Worm (Caenorhabditis elegans) whole organism, late embryonic: ENCODE measurements around the gene marb-1.

Experiments used
- K02D7.2 ChIP-seq: sonication (generic microtip); optimal IDR thresholded peaks from 2 replicates; lab custom pipeline; 2017; ENCODE audit warnings: mild to moderate bottlenecking, missing genetic modification characterization, missing compliant biosample characterization
- K09A11.1 ChIP-seq: sonication (generic microtip); optimal IDR thresholded peaks from 2 replicates; lab custom pipeline; 2017; ENCODE audit warnings: antibody characterized with exemption, mild to moderate bottlenecking, missing genetic modification characterization, missing compliant biosample characterization; ENCODE audit not compliant: insufficient read depth
- T23F11.4 ChIP-seq: fragments of 200-800 bp; sonication (Bioruptor generic); optimal IDR thresholded peaks from 2 replicates; lab custom pipeline; 2018; ENCODE audit warnings: mild to moderate bottlenecking, missing genetic modification characterization, missing compliant biosample characterization
- Y22D7AL.16 ChIP-seq: sonication (generic microtip); optimal IDR thresholded peaks from 2 replicates; lab custom pipeline; 2016; ENCODE audit warnings: missing genetic modification characterization, missing compliant biosample characterization
- ahr-1 ChIP-seq: sonication (generic microtip); optimal IDR thresholded peaks from 2 replicates; lab custom pipeline; 2016; ENCODE audit warnings: missing genetic modification characterization, missing compliant biosample characterization
- ama-1 ChIP-seq: fragments of 150-350 bp; optimal IDR thresholded peaks from 2 replicates; lab custom pipeline; 2014
- ceh-18 ChIP-seq: sonication (generic microtip); optimal IDR thresholded peaks from 2 replicates; lab custom pipeline; 2016; ENCODE audit warnings: missing genetic modification characterization, missing compliant biosample characterization
- ceh-19 ChIP-seq: fragments of 200-800 bp; sonication (Bioruptor generic); optimal IDR thresholded peaks from 2 replicates; lab custom pipeline; 2018; ENCODE audit warnings: mild to moderate bottlenecking, missing genetic modification characterization, missing compliant biosample characterization
- ceh-30 ChIP-seq: fragments of 150-350 bp; optimal IDR thresholded peaks from 2 replicates; lab custom pipeline; 2014; ENCODE audit warnings: missing biosample characterization, missing genetic modification characterization
- ceh-6 ChIP-seq: fragments of 200-800 bp; sonication (Bioruptor generic); optimal IDR thresholded peaks from 2 replicates; lab custom pipeline; 2018; ENCODE audit warnings: mild to moderate bottlenecking, missing genetic modification characterization, missing compliant biosample characterization
- elt-4 ChIP-seq: sonication (generic microtip); optimal IDR thresholded peaks from 2 replicates; lab custom pipeline; 2016; ENCODE audit warnings: missing genetic modification characterization, missing compliant biosample characterization
- ets-4 ChIP-seq: sonication (generic microtip); optimal IDR thresholded peaks from 2 replicates; lab custom pipeline; 2016; ENCODE audit warnings: missing genetic modification characterization, missing compliant biosample characterization
- eyg-1 ChIP-seq: sonication (generic microtip); optimal IDR thresholded peaks from 2 replicates; lab custom pipeline; 2016; ENCODE audit warnings: missing genotype, missing genetic modification characterization, missing compliant biosample characterization
- fax-1 ChIP-seq: sonication (generic microtip); optimal IDR thresholded peaks from 2 replicates; lab custom pipeline; 2016; ENCODE audit warnings: missing genotype, missing genetic modification characterization, missing compliant biosample characterization
- hlh-15 ChIP-seq: sonication (generic microtip); optimal IDR thresholded peaks from 2 replicates; lab custom pipeline; 2016; ENCODE audit warnings: missing genetic modification characterization, missing compliant biosample characterization
- hlh-30 ChIP-seq: sonication (generic microtip); optimal IDR thresholded peaks from 2 replicates; lab custom pipeline; 2017; ENCODE audit warnings: antibody characterized with exemption, missing genetic modification characterization, missing compliant biosample characterization; ENCODE audit not compliant: insufficient read depth
- lim-6 ChIP-seq: sonication (generic microtip); optimal IDR thresholded peaks from 2 replicates; lab custom pipeline; 2016; ENCODE audit warnings: missing genetic modification characterization, missing compliant biosample characterization
- madf-2 ChIP-seq: sonication (generic microtip); optimal IDR thresholded peaks from 2 replicates; lab custom pipeline; 2017; ENCODE audit warnings: missing genetic modification characterization, missing compliant biosample characterization
- mec-3 ChIP-seq: sonication (generic microtip); optimal IDR thresholded peaks from 2 replicates; lab custom pipeline; 2016; ENCODE audit warnings: borderline replicate concordance, missing genetic modification characterization, missing compliant biosample characterization
- nfya-1 ChIP-seq: sonication (generic microtip); optimal IDR thresholded peaks from 2 replicates; lab custom pipeline; 2017; ENCODE audit warnings: missing genetic modification characterization, mild to moderate bottlenecking, missing compliant biosample characterization, antibody characterized with exemption, moderate library complexity
- nhr-232 ChIP-seq: sonication (generic microtip); optimal IDR thresholded peaks from 2 replicates; lab custom pipeline; 2016; ENCODE audit warnings: missing genetic modification characterization, missing compliant biosample characterization
- npax-4 ChIP-seq: sonication (generic microtip); optimal IDR thresholded peaks from 2 replicates; lab custom pipeline; 2016; ENCODE audit warnings: missing genetic modification characterization, missing compliant biosample characterization
- pag-3 ChIP-seq: sonication (generic microtip); optimal IDR thresholded peaks from 2 replicates; lab custom pipeline; 2016; ENCODE audit warnings: missing compliant biosample characterization, missing genetic modification characterization, borderline replicate concordance
- pat-9 ChIP-seq: fragments of 200-800 bp; sonication (Bioruptor generic); optimal IDR thresholded peaks from 2 replicates; lab custom pipeline; 2018; ENCODE audit warnings: mild to moderate bottlenecking, missing genetic modification characterization, moderate library complexity, missing compliant biosample characterization
- pha-2 ChIP-seq: sonication (generic microtip); optimal IDR thresholded peaks from 2 replicates; lab custom pipeline; 2017; ENCODE audit warnings: mild to moderate bottlenecking, missing genetic modification characterization, missing compliant biosample characterization
- pha-4 ChIP-seq: fragments of 150-350 bp; optimal IDR thresholded peaks from 2 replicates; lab custom pipeline; 2018; ENCODE audit warnings: missing biosample characterization, missing genetic modification reagents, missing genetic modification characterization
- pqm-1 ChIP-seq: sonication (generic microtip); optimal IDR thresholded peaks from 2 replicates; lab custom pipeline; 2016; ENCODE audit warnings: missing genetic modification characterization, missing compliant biosample characterization
- pros-1 ChIP-seq: fragments of 150-350 bp; optimal IDR thresholded peaks from 2 replicates; lab custom pipeline; 2014; ENCODE audit warnings: missing biosample characterization, missing genetic modification reagents, missing genetic modification characterization
- ref-2 ChIP-seq: sonication (generic microtip); optimal IDR thresholded peaks from 2 replicates; lab custom pipeline; 2016; ENCODE audit warnings: missing genetic modification characterization, missing compliant biosample characterization
- rnt-1 ChIP-seq: sonication (generic microtip); optimal IDR thresholded peaks from 2 replicates; lab custom pipeline; 2016; ENCODE audit warnings: missing genetic modification characterization, missing compliant biosample characterization
- sox-2 ChIP-seq: fragments of 200-800 bp; sonication (Bioruptor generic); IDR thresholded peaks from 2 replicates; pipeline ENCODE4 v1.3.6; 2022; ENCODE audit warnings: missing genetic modification reagents, missing genetic modification characterization, missing compliant biosample characterization
- sox-4 ChIP-seq: sonication (generic microtip); optimal IDR thresholded peaks from 2 replicates; lab custom pipeline; 2017; ENCODE audit warnings: mild to moderate bottlenecking, missing genetic modification characterization, inconsistent platforms, missing compliant biosample characterization
- tbx-7 ChIP-seq: sonication (generic microtip); optimal IDR thresholded peaks from 2 replicates; lab custom pipeline; 2016; ENCODE audit warnings: missing genotype, missing genetic modification characterization, missing compliant biosample characterization
- unc-3 ChIP-seq, 2 experiments: fragments of 200-800 bp in 1 of 2; sonication (Bioruptor generic) in 1 of 2; sonication (generic microtip) in 1 of 2; conservative IDR thresholded peaks in 1 of 2; optimal IDR thresholded peaks in 1 of 2; 2 replicates each; pipeline versions ENCODE4 v1.3.6 to Lab custom; 2016 to 2022; ENCODE audit warnings: missing compliant biosample characterization in 2 of 2, missing genetic modification characterization in 2 of 2, missing genetic modification reagents in 1 of 2
- unc-42 ChIP-seq: sonication (generic microtip); optimal IDR thresholded peaks from 2 replicates; lab custom pipeline; 2016; ENCODE audit warnings: missing genotype, missing genetic modification characterization, missing compliant biosample characterization
- zip-5 ChIP-seq: sonication (generic microtip); optimal IDR thresholded peaks from 2 replicates; lab custom pipeline; 2016; ENCODE audit warnings: missing genetic modification characterization, missing compliant biosample characterization

marb-1 gene

DNA sequence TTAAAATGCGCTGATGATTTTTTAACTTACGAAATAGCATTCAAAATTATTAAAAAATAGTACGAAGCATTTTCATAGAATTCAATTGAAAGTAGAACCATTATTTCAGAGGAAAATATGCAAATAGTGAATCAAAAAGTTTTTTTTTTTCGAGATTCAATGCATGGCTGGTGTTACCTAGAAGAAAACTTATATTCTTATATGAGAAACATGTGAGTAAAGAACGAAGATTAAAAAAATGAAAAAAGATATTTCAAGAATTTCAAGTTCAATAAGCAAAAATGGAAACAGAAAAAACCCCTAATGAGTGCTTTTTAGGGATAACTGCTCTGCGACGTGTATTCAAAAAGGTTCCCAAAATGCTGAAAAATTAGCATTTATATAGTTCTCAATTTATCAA, 27.2 kb upstream of the marb-1 start, which contains the start of gene sre-16:
TSS of gene sre-16 (minus strand) at position 101 of the 400 bp plus-strand sequence.
- no peak for TF ChIP-seq tbx-7
- TF ChIP-seq ceh-6 (GFP tag; lab: Kevin White, UChicago), result no peak
- TF ChIP-seq nhr-232 (tag; lab: Kevin White, UChicago), result no peak

ce11 chrIV:12229679-12230078, 20.9 kb upstream of the marb-1 start, which contains the start of gene sre-18:
TSS of gene sre-18 (minus strand) at chrIV:12229779.
- TF ChIP-seq ahr-1 (tag; lab: Kevin White, UChicago) (no peak), Y22D7AL.16 (tag; lab: Kevin White, UChicago) (no peak), T23F11.4 (GFP tag; lab: Kevin White, UChicago) (no peak), ref-2 (no peak), eyg-1 (tag; lab: Kevin White, UChicago) (no peak), unc-42 (tag; lab: Kevin White, UChicago) (no peak), pat-9 (tag; lab: Kevin White, UChicago) (no peak), unc-3 (GFP tag; conservative IDR thresholded peaks at IDR 0.05; lab: Robert Waterston, UW) (no peak), unc-3 (tag; optimal IDR thresholded peaks at IDR 0.05; lab: Kevin White, UChicago) (no peak), nfya-1 (tag; lab: Kevin White, UChicago) (no peak), pros-1 (tag; lab: Kevin White, UChicago) (no peak), zip-5 (no peak), elt-4 (tag; lab: Kevin White, UChicago) (no peak), ceh-6 (GFP tag; lab: Kevin White, UChicago) (no peak), hlh-15 (tag; lab: Kevin White, UChicago) (no peak), ceh-30 (no peak), rnt-1 (no peak), lim-6 (tag; lab: Kevin White, UChicago) (no peak), pqm-1 (tag; lab: Kevin White, UChicago) (no peak)

DNA sequence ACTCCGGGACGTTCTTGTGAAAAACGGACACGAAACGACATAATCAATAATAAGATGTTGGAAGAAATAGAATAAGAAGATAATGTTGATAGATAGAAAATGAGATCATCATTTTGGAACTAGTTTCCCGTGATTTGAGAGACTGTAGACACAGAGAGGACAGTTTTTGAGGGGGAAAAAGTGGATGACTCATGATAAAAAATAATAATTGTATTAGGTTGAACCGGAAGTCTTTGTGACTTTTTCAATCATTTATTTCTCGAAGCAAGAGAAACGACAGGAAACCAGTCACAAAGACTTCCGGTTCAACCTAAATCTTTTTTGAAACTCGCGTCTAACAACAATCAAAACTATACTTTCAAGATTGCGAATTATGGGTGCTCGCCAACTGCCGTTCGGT, 18.2 kb upstream of the marb-1 start, which contains the start of gene mlt-3:
TSS of gene mlt-3 (minus strand) at position 101 of the 400 bp plus-strand sequence.
- no peak for TF ChIP-seq unc-3 (GFP tag; conservative IDR thresholded peaks at IDR 0.05; lab: Robert Waterston, UW)
- no peak for TF ChIP-seq unc-3 (tag; optimal IDR thresholded peaks at IDR 0.05; lab: Kevin White, UChicago)
- TF ChIP-seq K09A11.1 (tag; lab: Kevin White, UChicago), result no peak
- no peak for TF ChIP-seq mec-3 (tag; lab: Kevin White, UChicago)
- no peak for TF ChIP-seq ceh-18
- no peak for TF ChIP-seq K02D7.2 (tag; lab: Kevin White, UChicago)
- TF ChIP-seq ets-4 (tag; lab: Kevin White, UChicago), result no peak
- TF ChIP-seq ceh-19, result no peak
- TF ChIP-seq T23F11.4 (GFP tag; lab: Kevin White, UChicago), result no peak
- TF ChIP-seq fax-1 (tag; lab: Kevin White, UChicago), result no peak

DNA sequence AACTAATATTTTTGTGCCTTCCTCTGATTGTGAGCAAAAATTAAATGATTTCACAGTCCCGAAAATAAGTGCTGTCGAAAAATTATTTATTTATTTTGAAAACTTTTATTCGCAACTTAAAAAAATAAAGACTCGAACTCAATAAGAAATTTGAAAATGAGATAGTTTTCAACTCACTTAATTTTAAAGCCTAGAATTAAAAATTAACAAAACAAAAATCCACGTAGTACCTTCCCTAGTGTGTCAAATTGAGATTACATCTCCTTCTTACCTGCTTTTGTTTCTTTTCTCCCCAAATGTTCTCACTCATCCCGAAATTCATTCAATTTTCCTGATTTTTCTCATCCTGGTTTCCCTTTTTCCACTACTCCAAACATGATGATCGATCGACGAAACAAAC, 10.5 kb upstream of the marb-1 start, which contains the start of gene F35G2.5:
TSS of gene F35G2.5 (plus strand) at position 301 of the 400 bp plus-strand sequence.
- no peak for TF ChIP-seq npax-4 (tag; lab: Kevin White, UChicago)
- no peak for TF ChIP-seq pag-3 (tag; lab: Kevin White, UChicago)

DNA sequence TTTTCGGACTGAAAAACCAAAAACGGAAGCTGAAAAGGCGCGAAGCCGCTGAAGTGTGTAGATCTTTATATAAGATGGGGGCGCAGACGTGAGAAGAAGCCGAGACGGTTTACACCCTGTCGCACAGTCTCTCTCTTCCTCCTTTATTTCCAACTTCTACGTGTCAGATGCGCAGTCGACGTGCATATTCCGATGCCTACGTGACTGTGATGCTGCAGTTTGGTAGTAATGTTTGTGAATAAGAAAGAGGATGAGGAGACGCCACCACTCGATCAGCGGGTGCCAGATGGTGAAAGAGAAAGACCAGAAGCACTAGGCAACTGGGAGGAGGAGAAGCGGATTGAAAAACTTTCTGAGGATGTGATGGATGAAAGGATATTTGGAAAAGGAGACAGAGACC, 9.4 kb upstream of the marb-1 start:
- no peak for TF ChIP-seq sox-4 (tag; lab: Kevin White, UChicago)
- peak; percentile 1 for TF ChIP-seq ceh-18
- no peak for TF ChIP-seq sox-2 (GFP tag; lab: Robert Waterston, UW)
- TF ChIP-seq ceh-6 (GFP tag; lab: Kevin White, UChicago), result no peak
- TF ChIP-seq, all 69 proteins: peak for 1

ce11 chrIV:12217142-12217541, 8.3 kb upstream of the marb-1 start:
- TF ChIP-seq pha-2 (tag; lab: Kevin White, UChicago) (no peak), pha-4 (tag; lab: Kevin White, UChicago) (no peak), madf-2 (tag; lab: Kevin White, UChicago) (no peak), hlh-30 (tag; lab: Kevin White, UChicago) (no peak), ama-1 (no peak)
